Worm (Caenorhabditis elegans): ENCODE results near the gene srg-56.

DNA sequence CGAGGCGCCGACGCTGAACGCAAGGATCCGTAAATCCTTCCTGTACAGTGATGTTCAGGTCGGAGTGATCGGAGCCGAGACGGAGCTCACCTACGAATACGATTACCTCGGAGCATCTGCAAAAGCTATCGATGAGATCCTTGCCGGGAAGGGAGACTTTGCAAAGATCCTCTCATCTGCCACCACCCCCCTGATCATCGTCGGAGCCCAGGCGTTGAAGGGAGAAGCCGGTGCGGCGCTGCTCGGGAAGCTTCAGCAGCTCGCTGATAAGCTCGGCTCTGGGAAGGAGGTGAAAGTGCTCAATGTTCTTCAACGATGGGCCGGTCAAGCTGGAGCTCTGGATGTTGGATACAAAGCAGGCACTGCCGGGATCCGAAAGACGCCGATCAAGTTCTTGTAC, 34.8 kb downstream of the srg-56 start:
- no peak for TF ChIP-seq ama-1 (optimal IDR thresholded peaks at IDR 0.05)
- no peak for TF ChIP-seq ceh-36 (tag; optimal IDR thresholded peaks at IDR 0.05)
- no peak for TF ChIP-seq ceh-13 (GFP tag; optimal IDR thresholded peaks at IDR 0.05)
- no peak for TF ChIP-seq hmg-4 (GFP tag; optimal IDR thresholded peaks at IDR 0.05)
- TF ChIP-seq ets-7 (tag; optimal IDR thresholded peaks at IDR 0.05) = no peak
- no peak for TF ChIP-seq B0310.2 (tag; optimal IDR thresholded peaks at IDR 0.05)
- TF ChIP-seq tbx-37 (GFP tag; conservative IDR thresholded peaks at IDR 0.05) = no peak
- TF ChIP-seq scrt-1 (GFP tag; IDR thresholded peaks at IDR 0.05) = no peak
- TF ChIP-seq hmbx-1 (tag; optimal IDR thresholded peaks at IDR 0.05) = no peak
- no peak for TF ChIP-seq aly-1 (tag; optimal IDR thresholded peaks at IDR 0.05)
- TF ChIP-seq tra-4 (tag; optimal IDR thresholded peaks at IDR 0.05) = no peak

Measured in whole organism, early embryonic.